Worm (Caenorhabditis elegans) whole organism, L4 larva: ENCODE measurements around the gene F10E7.6.

Experiments used
- D1046.2 ChIP-seq: fragments of 200-800 bp; sonication (Bioruptor generic); IDR thresholded peaks from 2 replicates; pipeline ENCODE4 v1.3.6; 2022; ENCODE audit warnings: missing genetic modification characterization, missing compliant biosample characterization
- F44E2.7 ChIP-seq: fragments of 200-800 bp; sonication (Bioruptor generic); IDR thresholded peaks from 2 replicates; pipeline ENCODE4 v2.1.2; 2022; ENCODE audit warnings: missing genetic modification characterization, missing compliant biosample characterization
- F49E8.2 ChIP-seq: sonication (generic microtip); optimal IDR thresholded peaks from 2 replicates; lab custom pipeline; 2016; ENCODE audit warnings: missing compliant biosample characterization, mild to moderate bottlenecking, missing genetic modification characterization, borderline replicate concordance
- T20F7.1 ChIP-seq: fragments of 200-800 bp; sonication (Bioruptor generic); optimal IDR thresholded peaks from 2 replicates; lab custom pipeline; 2018; ENCODE audit warnings: mild to moderate bottlenecking, missing genetic modification characterization, missing compliant biosample characterization
- T26A8.4 ChIP-seq: fragments of 200-800 bp; sonication (Bioruptor generic); IDR thresholded peaks from 2 replicates; pipeline ENCODE4 v1.3.6; 2022; ENCODE audit warnings: missing genetic modification characterization, missing compliant biosample characterization
- Y105C5A.15 ChIP-seq: fragments of 200-800 bp; sonication (Bioruptor generic); IDR thresholded peaks from 2 replicates; pipeline ENCODE4 v1.3.6; 2022; ENCODE audit warnings: missing genetic modification characterization, missing compliant biosample characterization
- ZK546.5 ChIP-seq, 2 experiments: sonication (generic microtip); optimal IDR thresholded peaks; 2 replicates each; lab custom pipeline; 2017; ENCODE audit warnings: missing biosample characterization in 2 of 2, missing genetic modification characterization in 2 of 2
- aha-1 ChIP-seq: fragments of 150-350 bp; peaks from one replicate; lab custom pipeline; 2014; ENCODE audit warnings: missing biosample characterization, missing genetic modification characterization
- aly-2 ChIP-seq: sonication (generic microtip); optimal IDR thresholded peaks from 2 replicates; lab custom pipeline; 2018; ENCODE audit warnings: missing biosample characterization, missing genetic modification characterization
- ctbp-1 ChIP-seq: fragments of 200-800 bp; sonication (Bioruptor generic); IDR thresholded peaks from 2 replicates; pipeline ENCODE4 v1.3.6; 2022; ENCODE audit warnings: missing genetic modification reagents, missing genetic modification characterization, missing compliant biosample characterization
- daf-16 ChIP-seq, 3 experiments: sonication (generic microtip); optimal IDR thresholded peaks; 2 replicates each; lab custom pipeline; 2016 to 2017; ENCODE audit warnings: missing genetic modification characterization in 3 of 3, missing genetic modification reagents in 3 of 3, mild to moderate bottlenecking in 2 of 3, missing compliant biosample characterization in 2 of 3, missing biosample characterization in 1 of 3, moderate library complexity in 1 of 3
- dmd-6 ChIP-seq: fragments of 200-800 bp; sonication (Bioruptor generic); IDR thresholded peaks from 2 replicates; pipeline ENCODE4 v1.3.6; 2022; ENCODE audit warnings: missing genetic modification reagents, missing genetic modification characterization, missing compliant biosample characterization
- dmd-8 ChIP-seq: fragments of 200-800 bp; sonication (Bioruptor generic); IDR thresholded peaks from 2 replicates; pipeline ENCODE4 v1.3.6; 2022; ENCODE audit warnings: missing genetic modification characterization, missing compliant biosample characterization
- dpl-1 ChIP-seq: fragments of 150-350 bp; optimal IDR thresholded peaks from 2 replicates; lab custom pipeline; 2014; ENCODE audit warnings: missing biosample characterization, missing genetic modification reagents, missing genetic modification characterization
- duxl-1 ChIP-seq: sonication (generic microtip); optimal IDR thresholded peaks from 2 replicates; lab custom pipeline; 2016; ENCODE audit warnings: mild to moderate bottlenecking, missing genetic modification characterization, moderate library complexity, missing compliant biosample characterization; ENCODE audit not compliant: poor library complexity
- dve-1 ChIP-seq: sonication (generic microtip); optimal IDR thresholded peaks from 2 replicates; lab custom pipeline; 2017; ENCODE audit warnings: antibody characterized with exemption, mild to moderate bottlenecking, missing genetic modification characterization, missing compliant biosample characterization; ENCODE audit not compliant: insufficient read depth
- hif-1 ChIP-seq, 2 experiments: sonication (generic microtip); optimal IDR thresholded peaks; 2 replicates each; lab custom pipeline; 2016 to 2017; ENCODE audit warnings: missing compliant biosample characterization in 2 of 2, missing genetic modification characterization in 2 of 2, missing genetic modification reagents in 2 of 2, missing genotype in 2 of 2, mild to moderate bottlenecking in 1 of 2
- lim-7 ChIP-seq: fragments of 200-800 bp; sonication (Bioruptor generic); IDR thresholded peaks from 2 replicates; pipeline ENCODE4 v1.3.6; 2022; ENCODE audit warnings: missing genetic modification characterization, missing compliant biosample characterization
- lin-13 ChIP-seq: fragments of 150-350 bp; optimal IDR thresholded peaks from 2 replicates; lab custom pipeline; 2014; ENCODE audit warnings: missing biosample characterization, missing genetic modification reagents, missing genetic modification characterization
- lin-38 ChIP-seq: fragments of 200-800 bp; sonication (Bioruptor generic); IDR thresholded peaks from 2 replicates; pipeline ENCODE4 v1.3.6; 2022; ENCODE audit warnings: missing genetic modification reagents, missing genetic modification characterization, missing compliant biosample characterization
- lir-3 ChIP-seq: sonication (generic microtip); optimal IDR thresholded peaks from 2 replicates; lab custom pipeline; 2016; ENCODE audit warnings: mild to moderate bottlenecking, missing genetic modification characterization, missing compliant biosample characterization
- lsy-2 ChIP-seq, 2 experiments: fragments of 150-350 bp in 1 of 2; sonication (generic microtip) in 1 of 2; optimal IDR thresholded peaks; 2 replicates each; lab custom pipeline; 2014 to 2017; ENCODE audit warnings: missing biosample characterization in 2 of 2, missing genetic modification characterization in 2 of 2
- madf-5 ChIP-seq, 2 experiments: fragments of 200-800 bp; sonication (Bioruptor generic); IDR thresholded peaks; 2 replicates each; pipeline ENCODE4 v1.3.6; 2022; ENCODE audit warnings: missing compliant biosample characterization in 2 of 2, missing genetic modification characterization in 2 of 2
- madf-9 ChIP-seq: fragments of 200-800 bp; sonication (Bioruptor generic); conservative IDR thresholded peaks from 2 replicates; pipeline ENCODE4 v1.3.6; 2022; ENCODE audit warnings: missing genetic modification reagents, missing genetic modification characterization, missing compliant biosample characterization
- mdt-29 ChIP-seq: fragments of 200-800 bp; sonication (Bioruptor generic); IDR thresholded peaks from 2 replicates; pipeline ENCODE4 v1.3.6; 2022; ENCODE audit warnings: missing genetic modification reagents, missing genetic modification characterization, missing compliant biosample characterization
- mep-1 ChIP-seq: fragments of 150-350 bp; sonication (generic microtip); optimal IDR thresholded peaks from 3 replicates; lab custom pipeline; 2014; ENCODE audit warnings: missing biosample characterization, missing genetic modification characterization
- nhr-11 ChIP-seq: fragments of 150-350 bp; optimal IDR thresholded peaks from 2 replicates; lab custom pipeline; 2014; ENCODE audit warnings: missing biosample characterization, missing genetic modification characterization
- nhr-28 ChIP-seq: fragments of 150-350 bp; optimal IDR thresholded peaks from 2 replicates; lab custom pipeline; 2014; ENCODE audit warnings: missing biosample characterization, missing genetic modification characterization
- nhr-42 ChIP-seq: fragments of 200-800 bp; sonication (Bioruptor generic); IDR thresholded peaks from 2 replicates; pipeline ENCODE4 v1.3.6; 2022; ENCODE audit warnings: missing genetic modification characterization, missing compliant biosample characterization
- nhr-48 ChIP-seq: sonication (generic microtip); optimal IDR thresholded peaks from 2 replicates; lab custom pipeline; 2016; ENCODE audit warnings: mild to moderate bottlenecking, missing genetic modification characterization, missing compliant biosample characterization
- nhr-76 ChIP-seq: fragments of 150-350 bp; optimal IDR thresholded peaks from 2 replicates; lab custom pipeline; 2014; ENCODE audit warnings: missing biosample characterization, missing genetic modification characterization
- pha-4 ChIP-seq, 2 experiments: fragments of 150-350 bp in 1 of 2; fragments of 200-800 bp in 1 of 2; sonication (Bioruptor generic) in 1 of 2; IDR thresholded peaks in 1 of 2; optimal IDR thresholded peaks in 1 of 2; 2 replicates each; pipeline versions ENCODE4 v1.3.6 to Lab custom; 2014 to 2022; ENCODE audit warnings: missing genetic modification characterization in 2 of 2, missing genetic modification reagents in 2 of 2, missing biosample characterization in 1 of 2, missing compliant biosample characterization in 1 of 2
- php-3 ChIP-seq: fragments of 200-800 bp; sonication (Bioruptor generic); IDR thresholded peaks from 2 replicates; pipeline ENCODE4 v1.3.6; 2022; ENCODE audit warnings: missing genetic modification reagents, missing genetic modification characterization, missing compliant biosample characterization
- pqm-1 ChIP-seq: sonication (generic microtip); optimal IDR thresholded peaks from 2 replicates; lab custom pipeline; 2017; ENCODE audit warnings: missing biosample characterization, missing genetic modification characterization
- skn-1 ChIP-seq: fragments of 150-350 bp; optimal IDR thresholded peaks from 2 replicates; lab custom pipeline; 2014; ENCODE audit warnings: missing biosample characterization, missing genetic modification characterization
- tag-97 ChIP-seq: fragments of 200-800 bp; sonication (Bioruptor generic); IDR thresholded peaks from 2 replicates; pipeline ENCODE4 v1.3.6; 2022; ENCODE audit warnings: missing genetic modification characterization, missing compliant biosample characterization
- unc-130 ChIP-seq: sonication (generic microtip); optimal IDR thresholded peaks from 2 replicates; lab custom pipeline; 2016; ENCODE audit warnings: missing genetic modification reagents, missing genetic modification characterization, missing compliant biosample characterization
- unc-62 ChIP-seq, 3 experiments: fragments of 150-350 bp in 1 of 3; sonication (generic microtip); optimal IDR thresholded peaks in 2 of 3; peaks in 1 of 3; 1 replicate in 1 of 3; 2 replicates in 2 of 3; lab custom pipeline; 2014 to 2017; ENCODE audit warnings: missing biosample characterization in 3 of 3, missing genetic modification characterization in 3 of 3, missing genetic modification reagents in 3 of 3, missing genotype in 1 of 3
- zfp-2 ChIP-seq: sonication (generic microtip); optimal IDR thresholded peaks from 2 replicates; lab custom pipeline; 2016; ENCODE audit warnings: mild to moderate bottlenecking, missing genetic modification characterization, missing compliant biosample characterization
- zip-11 ChIP-seq: fragments of 200-800 bp; sonication (Bioruptor generic); IDR thresholded peaks from 2 replicates; pipeline ENCODE4 v1.3.6; 2022; ENCODE audit warnings: missing genetic modification characterization, missing compliant biosample characterization

F10E7.6 gene

DNA sequence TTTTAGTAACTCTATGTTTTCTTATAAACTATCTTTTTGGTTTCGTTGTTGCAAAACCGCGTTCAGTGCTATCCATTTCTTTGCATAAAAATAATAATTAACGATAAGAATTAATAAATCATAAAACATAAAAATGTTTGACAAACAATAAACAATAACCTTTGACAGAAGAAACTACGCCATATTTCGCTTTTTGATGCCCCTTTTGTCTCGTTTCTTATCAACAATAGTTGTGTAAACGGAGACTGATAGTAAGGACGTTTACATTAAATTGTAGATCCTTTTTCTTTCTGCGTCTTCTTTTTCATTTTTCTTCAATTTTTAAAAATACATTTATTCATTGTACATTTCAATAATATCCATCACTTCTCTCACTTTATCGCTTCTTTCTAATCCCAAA is 26.2 kb downstream of the F10E7.6 start:
- TF ChIP-seq pqm-1 (tag; lab: Kevin White, UChicago) = peak; percentile 86
- TF ChIP-seq F44E2.7 = no peak
- no peak for TF ChIP-seq Y105C5A.15 (GFP tag; lab: Robert Waterston, UW)
- TF ChIP-seq unc-62 (GFP tag; optimal IDR thresholded peaks at IDR 0.05 in 1 of 2; lab: Kevin White, UChicago) = peak in 1 of 2 experiments; percentile 53
- TF ChIP-seq unc-62 (tag; optimal IDR thresholded peaks at IDR 0.05; lab: Kevin White, UChicago) = no peak
- TF ChIP-seq madf-9 = no peak
- no peak for TF ChIP-seq lir-3 (tag; lab: Kevin White, UChicago)
- peak; percentile 60 for TF ChIP-seq nhr-28
- no peak for TF ChIP-seq nhr-76 (tag; lab: Kevin White, UChicago)
- TF ChIP-seq dmd-8 = no peak
- peak; percentile 65 for TF ChIP-seq php-3 (GFP tag; lab: Robert Waterston, UW)
- no peak for TF ChIP-seq daf-16 (GFP tag; optimal IDR thresholded peaks at IDR 0.05; lab: Kevin White, UChicago)
- TF ChIP-seq daf-16 (tag; optimal IDR thresholded peaks at IDR 0.05; lab: Kevin White, UChicago) = peak; percentile 92

DNA sequence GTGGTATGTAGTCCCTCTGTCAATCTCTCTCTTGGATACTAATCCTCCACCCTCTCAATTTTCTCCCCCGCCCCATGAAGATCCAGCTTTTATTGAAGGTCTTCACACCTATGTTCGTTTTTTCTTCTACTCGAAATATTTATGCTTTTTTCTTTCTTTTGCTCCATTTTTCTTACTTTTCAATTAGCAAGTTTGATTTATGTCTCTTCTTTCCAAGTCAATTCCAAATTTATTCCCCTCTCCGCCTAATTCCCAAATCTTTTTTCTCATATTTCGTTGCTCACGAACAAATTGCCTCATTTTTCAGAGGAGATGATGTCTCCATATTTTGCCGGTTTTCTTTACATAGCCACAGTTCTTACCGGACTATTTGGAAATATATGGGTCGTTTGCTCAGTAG is 31.4 kb downstream of the F10E7.6 start, which contains the start of gene npr-31:
Gene npr-31 (plus strand): TSS at position 301 of the 400 bp plus-strand sequence.
- no peak for TF ChIP-seq ctbp-1 (GFP tag; lab: Robert Waterston, UW)
- no peak for TF ChIP-seq nhr-48 (tag; lab: Kevin White, UChicago)
- TF ChIP-seq duxl-1 (tag; lab: Kevin White, UChicago) = no peak
- TF ChIP-seq hif-1 (tag; optimal IDR thresholded peaks at IDR 0.05; lab: Kevin White, UChicago) = no peak
- TF ChIP-seq dmd-6 (GFP tag; lab: Robert Waterston, UW) = no peak
- TF ChIP-seq F44E2.7 = no peak
- no peak for TF ChIP-seq dpl-1 (GFP tag; lab: Kevin White, UChicago)
- TF ChIP-seq T20F7.1 (GFP tag; lab: Kevin White, UChicago) = no peak
- no peak for TF ChIP-seq tag-97 (GFP tag; lab: Robert Waterston, UW)
- no peak for TF ChIP-seq daf-16 (GFP tag; optimal IDR thresholded peaks at IDR 0.05; lab: Kevin White, UChicago)
- TF ChIP-seq daf-16 (tag; optimal IDR thresholded peaks at IDR 0.05; lab: Kevin White, UChicago) = no peak
- TF ChIP-seq nhr-11 (tag; lab: Kevin White, UChicago) = no peak
- no peak for TF ChIP-seq D1046.2 (GFP tag; lab: Robert Waterston, UW)
- TF ChIP-seq madf-5 (GFP tag; IDR thresholded peaks at IDR 0.05; lab: Robert Waterston, UW) = no peak
- TF ChIP-seq aly-2 (tag; lab: Kevin White, UChicago) = no peak
- TF ChIP-seq skn-1 (tag; lab: Kevin White, UChicago) = no peak
- TF ChIP-seq zip-11 (GFP tag; lab: Robert Waterston, UW) = no peak
- no peak for TF ChIP-seq nhr-42 (GFP tag; lab: Robert Waterston, UW)
- TF ChIP-seq ZK546.5 (tag; optimal IDR thresholded peaks at IDR 0.05; lab: Kevin White, UChicago) = no peak

DNA sequence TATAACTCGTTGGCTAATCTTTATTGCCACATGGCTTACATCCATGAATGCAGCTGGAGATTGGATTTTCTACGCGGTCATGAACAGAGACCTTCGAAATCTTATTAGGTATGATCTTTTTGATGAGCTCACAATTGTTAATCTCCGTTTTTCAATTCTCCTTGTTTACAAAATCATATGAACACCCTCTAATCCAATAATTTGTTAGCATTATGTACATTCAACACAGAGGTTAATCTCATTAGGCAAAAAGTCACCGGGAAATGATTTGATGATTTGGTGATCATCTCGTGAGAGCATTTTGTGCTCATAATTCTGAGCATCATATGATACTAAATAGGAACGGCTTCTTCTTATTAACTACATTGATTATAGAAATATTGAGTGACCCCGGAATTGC is 33.4 kb downstream of the F10E7.6 start:
- TF ChIP-seq aly-2 (tag; lab: Kevin White, UChicago) (no peak), pha-4 (GFP tag; IDR thresholded peaks at IDR 0.05; lab: Robert Waterston, UW) (no peak), pha-4 (tag; optimal IDR thresholded peaks at IDR 0.05; lab: Kevin White, UChicago) (no peak), dmd-6 (GFP tag; lab: Robert Waterston, UW) (no peak)
- TF ChIP-seq, all 104 proteins: peak for 0

DNA sequence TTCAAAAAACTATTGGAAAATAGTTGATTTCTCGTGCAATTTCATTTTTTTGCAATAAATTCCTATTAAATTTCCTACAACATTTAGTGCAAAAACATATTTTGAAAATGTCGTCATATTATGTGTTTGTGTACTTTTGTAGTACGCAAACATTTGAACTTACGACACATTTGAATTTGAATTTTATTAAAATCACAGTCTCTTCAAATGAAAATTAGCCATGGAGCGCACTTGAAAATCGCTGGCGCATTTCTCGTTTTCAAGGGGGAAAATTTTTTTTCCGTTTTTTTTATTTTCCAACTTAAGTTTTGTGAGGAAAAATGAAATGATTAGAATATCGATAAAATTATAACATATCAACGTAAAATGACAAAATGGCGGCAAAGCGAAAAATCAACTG is 34.7 kb downstream of the F10E7.6 start:
- TF ChIP-seq lsy-2 (tag; optimal IDR thresholded peaks at IDR 0.05; lab: Kevin White, UChicago) = peak in 1 of 2 experiments; percentile 79
- TF ChIP-seq mep-1 (tag; lab: Kevin White, UChicago) = peak; percentile 32
- peak; percentile 72 for TF ChIP-seq aha-1
- no peak for TF ChIP-seq zfp-2
- TF ChIP-seq T26A8.4 (GFP tag; lab: Robert Waterston, UW) = no peak
- TF ChIP-seq dpl-1 (GFP tag; lab: Kevin White, UChicago) = peak; percentile 21
- TF ChIP-seq mdt-29 (GFP tag; lab: Robert Waterston, UW) = no peak
- TF ChIP-seq dve-1 (tag; lab: Kevin White, UChicago) = peak; percentile 34
- no peak for TF ChIP-seq lim-7 (GFP tag; lab: Robert Waterston, UW)
- TF ChIP-seq F49E8.2 (tag; lab: Kevin White, UChicago) = peak; percentile 50
- peak; percentile 93 for TF ChIP-seq lin-38 (GFP tag; lab: Robert Waterston, UW)
- peak; percentile 32 for TF ChIP-seq unc-130 (GFP tag; lab: Kevin White, UChicago)
- TF ChIP-seq nhr-42 (GFP tag; lab: Robert Waterston, UW) = no peak
- peak; percentile 17 for TF ChIP-seq lin-13 (GFP tag; lab: Kevin White, UChicago)
